Worm (Caenorhabditis elegans) whole organism, L2 larva: ENCODE measurements around the gene C07B5.4.

Experiments
- C34F6.9 ChIP-seq: fragments of 150-350 bp; optimal IDR thresholded peaks from 2 replicates; lab custom pipeline; 2014; ENCODE audit warnings: missing biosample characterization, missing genetic modification characterization
- ZK546.5 ChIP-seq: sonication (generic microtip); optimal IDR thresholded peaks from 2 replicates; lab custom pipeline; 2017; ENCODE audit warnings: missing biosample characterization, missing genetic modification characterization
- nhr-237 ChIP-seq: fragments of 150-350 bp; optimal IDR thresholded peaks from 2 replicates; lab custom pipeline; 2014; ENCODE audit warnings: missing biosample characterization, missing genetic modification characterization
- nhr-6 ChIP-seq: fragments of 150-350 bp; optimal IDR thresholded peaks from 2 replicates; lab custom pipeline; 2014; ENCODE audit warnings: missing biosample characterization, missing genetic modification characterization

ce11 chrX:9546640-9547039 is 17.2 kb downstream of the C07B5.4 start:
- no peak for TF ChIP-seq nhr-6
- TF ChIP-seq C34F6.9 (tag; lab: Kevin White, UChicago), result no peak
- no peak for TF ChIP-seq nhr-237
- TF ChIP-seq ZK546.5 (tag; lab: Kevin White, UChicago), result no peak
